Worm (Caenorhabditis elegans) whole organism, L2 larva: Measurements from ENCODE around the gene arrd-10.

Source experiments
- C34F6.9 ChIP-seq: fragments of 150-350 bp; optimal IDR thresholded peaks from 2 replicates; lab custom pipeline; 2014; ENCODE audit warnings: missing biosample characterization, missing genetic modification characterization
- Y55F3AM.14 ChIP-seq: fragments of 200-800 bp; sonication (Bioruptor generic); optimal IDR thresholded peaks from 2 replicates; lab custom pipeline; 2018; ENCODE audit warnings: mild to moderate bottlenecking, missing genetic modification characterization, missing compliant biosample characterization
- ZK546.5 ChIP-seq: sonication (generic microtip); optimal IDR thresholded peaks from 2 replicates; lab custom pipeline; 2017; ENCODE audit warnings: missing biosample characterization, missing genetic modification characterization
- alr-1 ChIP-seq: fragments of 150-350 bp; optimal IDR thresholded peaks from 2 replicates; lab custom pipeline; 2014; ENCODE audit warnings: missing biosample characterization, missing genetic modification characterization
- aly-2 ChIP-seq: fragments of 150-350 bp; optimal IDR thresholded peaks from 2 replicates; lab custom pipeline; 2014; ENCODE audit warnings: missing biosample characterization, missing genetic modification characterization
- ama-1 ChIP-seq: fragments of 150-350 bp; optimal IDR thresholded peaks from 2 replicates; lab custom pipeline; 2018; ENCODE audit warnings: inconsistent platforms
- ceh-16 ChIP-seq: fragments of 150-350 bp; optimal IDR thresholded peaks from 2 replicates; lab custom pipeline; 2014; ENCODE audit warnings: missing biosample characterization, missing genetic modification characterization
- ceh-82 ChIP-seq: fragments of 150-350 bp; optimal IDR thresholded peaks from 2 replicates; lab custom pipeline; 2014; ENCODE audit warnings: missing biosample characterization, missing genetic modification characterization
- dmd-4 ChIP-seq: sonication (generic microtip); optimal IDR thresholded peaks from 2 replicates; lab custom pipeline; 2017; ENCODE audit warnings: missing biosample characterization, missing genetic modification characterization
- egl-27 ChIP-seq: sonication (generic microtip); optimal IDR thresholded peaks from 3 replicates; lab custom pipeline; 2017; ENCODE audit warnings: missing biosample characterization, missing genetic modification reagents, missing genetic modification characterization
- elt-1 ChIP-seq: fragments of 150-350 bp; optimal IDR thresholded peaks from 2 replicates; lab custom pipeline; 2014; ENCODE audit warnings: missing biosample characterization, missing genetic modification characterization
- elt-3 ChIP-seq: sonication (generic microtip); optimal IDR thresholded peaks from 2 replicates; lab custom pipeline; 2017; ENCODE audit warnings: missing biosample characterization, missing genetic modification characterization
- fos-1 ChIP-seq: fragments of 150-350 bp; optimal IDR thresholded peaks from 2 replicates; lab custom pipeline; 2014; ENCODE audit warnings: missing biosample characterization, missing genetic modification characterization
- gmeb-1 ChIP-seq: fragments of 150-350 bp; optimal IDR thresholded peaks from 2 replicates; lab custom pipeline; 2014; ENCODE audit warnings: missing biosample characterization, missing genetic modification characterization
- lin-11 ChIP-seq: fragments of 150-350 bp; sonication (generic microtip); optimal IDR thresholded peaks from 2 replicates; lab custom pipeline; 2014; ENCODE audit warnings: missing biosample characterization, missing genetic modification characterization, inconsistent platforms, mixed read lengths
- lin-39 ChIP-seq: fragments of 150-350 bp; optimal IDR thresholded peaks from 2 replicates; lab custom pipeline; 2014; ENCODE audit warnings: missing biosample characterization, missing genetic modification reagents, missing genetic modification characterization
- mbf-1 ChIP-seq: sonication (generic microtip); optimal IDR thresholded peaks from 2 replicates; lab custom pipeline; 2017; ENCODE audit warnings: missing biosample characterization, missing genetic modification characterization
- mdl-1 ChIP-seq, 2 experiments: fragments of 150-350 bp in 1 of 2; sonication (generic microtip) in 1 of 2; optimal IDR thresholded peaks; 2 replicates each; lab custom pipeline; 2017; ENCODE audit warnings: missing biosample characterization in 2 of 2, missing genetic modification characterization in 2 of 2
- nhr-12 ChIP-seq: fragments of 150-350 bp; optimal IDR thresholded peaks from 2 replicates; lab custom pipeline; 2014; ENCODE audit warnings: missing biosample characterization, missing genetic modification characterization
- nhr-129 ChIP-seq: fragments of 150-350 bp; optimal IDR thresholded peaks from 2 replicates; lab custom pipeline; 2014; ENCODE audit warnings: missing biosample characterization, missing genetic modification characterization
- nhr-21 ChIP-seq: fragments of 150-350 bp; optimal IDR thresholded peaks from 2 replicates; lab custom pipeline; 2014; ENCODE audit warnings: missing biosample characterization, missing genetic modification characterization
- nhr-23 ChIP-seq: fragments of 150-350 bp; optimal IDR thresholded peaks from 2 replicates; lab custom pipeline; 2014; ENCODE audit warnings: missing biosample characterization, missing genetic modification reagents, missing genetic modification characterization
- nhr-25 ChIP-seq: fragments of 150-350 bp; sonication (generic microtip); optimal IDR thresholded peaks from 3 replicates; lab custom pipeline; 2014; ENCODE audit warnings: missing biosample characterization, missing genetic modification characterization
- nhr-6 ChIP-seq: fragments of 150-350 bp; optimal IDR thresholded peaks from 2 replicates; lab custom pipeline; 2014; ENCODE audit warnings: missing biosample characterization, missing genetic modification characterization
- nhr-77 ChIP-seq: fragments of 150-350 bp; optimal IDR thresholded peaks from 2 replicates; lab custom pipeline; 2014; ENCODE audit warnings: missing biosample characterization, missing genetic modification characterization
- peb-1 ChIP-seq: fragments of 150-350 bp; optimal IDR thresholded peaks from 2 replicates; lab custom pipeline; 2014; ENCODE audit warnings: missing biosample characterization, missing genetic modification characterization
- skn-1 ChIP-seq: sonication (generic microtip); optimal IDR thresholded peaks from 2 replicates; lab custom pipeline; 2017; ENCODE audit warnings: missing biosample characterization, missing genetic modification characterization
- sma-9 ChIP-seq, 2 experiments: fragments of 150-350 bp in 1 of 2; sonication (generic microtip) in 1 of 2; optimal IDR thresholded peaks; 2 replicates each; lab custom pipeline; 2014 to 2016; ENCODE audit warnings: missing genetic modification characterization in 2 of 2, mild to moderate bottlenecking in 1 of 2, missing biosample characterization in 1 of 2, missing compliant biosample characterization in 1 of 2, missing genetic modification reagents in 1 of 2, moderate library complexity in 1 of 2
- unc-39 ChIP-seq: fragments of 150-350 bp; optimal IDR thresholded peaks from 2 replicates; lab custom pipeline; 2014; ENCODE audit warnings: missing biosample characterization, missing genetic modification characterization
- unc-55 ChIP-seq: fragments of 150-350 bp; sonication (generic microtip); optimal IDR thresholded peaks from 3 replicates; lab custom pipeline; 2014; ENCODE audit warnings: missing biosample characterization, missing genetic modification reagents, missing genetic modification characterization
- unc-62 ChIP-seq: fragments of 150-350 bp; optimal IDR thresholded peaks from 2 replicates; lab custom pipeline; 2014; ENCODE audit warnings: missing biosample characterization, missing genetic modification reagents, missing genetic modification characterization
- zag-1 ChIP-seq: fragments of 150-350 bp; optimal IDR thresholded peaks from 2 replicates; lab custom pipeline; 2014; ENCODE audit warnings: missing biosample characterization, missing genetic modification characterization
- ztf-11 ChIP-seq: sonication (generic microtip); optimal IDR thresholded peaks from 2 replicates; lab custom pipeline; 2017; ENCODE audit warnings: missing biosample characterization, missing genetic modification characterization
- ztf-4 ChIP-seq: fragments of 150-350 bp; optimal IDR thresholded peaks from 2 replicates; lab custom pipeline; 2014; ENCODE audit warnings: missing biosample characterization, missing genetic modification characterization

The arrd-10 gene

DNA sequence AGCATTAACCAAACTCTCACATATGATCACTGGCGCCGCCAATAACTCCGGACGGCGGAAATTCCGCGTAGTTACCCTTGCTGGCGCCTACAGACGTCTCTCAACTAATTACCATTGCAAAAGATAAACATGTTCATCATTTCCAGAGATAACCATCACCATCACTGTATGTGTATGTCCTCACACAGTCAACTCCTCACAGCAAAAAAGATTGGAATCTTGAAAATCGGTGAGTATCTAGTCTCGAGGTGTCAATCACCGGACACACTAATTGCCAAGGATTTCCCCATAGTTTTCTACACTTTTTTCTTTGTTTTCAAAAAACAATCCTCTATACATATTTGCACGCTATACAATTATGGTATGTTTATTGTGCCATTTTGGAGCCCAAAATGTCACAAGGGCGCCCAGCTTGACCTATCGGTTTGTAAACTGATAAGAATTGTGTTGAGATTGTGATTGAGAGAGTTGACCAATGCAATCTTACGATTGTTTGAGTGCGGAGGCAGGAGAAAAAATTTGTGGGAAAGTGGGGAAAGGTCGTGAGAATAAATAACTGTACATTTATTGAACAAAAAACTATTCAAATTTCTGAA lies 42.2 kb downstream of the arrd-10 start:
- TF ChIP-seq unc-55 (GFP tag; lab: Kevin White, UChicago) = no peak
- TF ChIP-seq sma-9 (GFP tag; optimal IDR thresholded peaks at IDR 0.05; lab: Kevin White, UChicago) = peak; percentile 5
- TF ChIP-seq sma-9 (tag; optimal IDR thresholded peaks at IDR 0.05; lab: Kevin White, UChicago) = no peak
- TF ChIP-seq nhr-77 (tag; lab: Kevin White, UChicago) = no peak
- TF ChIP-seq Y55F3AM.14 (GFP tag; lab: Kevin White, UChicago) = no peak
- TF ChIP-seq gmeb-1 (tag; lab: Kevin White, UChicago) = peak; percentile 18
- no peak for TF ChIP-seq ceh-82 (tag; lab: Kevin White, UChicago)
- no peak for TF ChIP-seq zag-1 (tag; lab: Kevin White, UChicago)
- TF ChIP-seq elt-1 (tag; lab: Kevin White, UChicago) = peak; percentile 71
- TF ChIP-seq nhr-21 (tag; lab: Kevin White, UChicago) = no peak
- TF ChIP-seq ceh-16 (tag; lab: Kevin White, UChicago) = peak; percentile 92
- TF ChIP-seq lin-39 (tag; lab: Kevin White, UChicago) = no peak
- TF ChIP-seq egl-27 (tag; lab: Kevin White, UChicago) = peak; percentile 22

- TF ChIP-seq fos-1 (tag; lab: Kevin White, UChicago) = peak; percentile 10
- no peak for TF ChIP-seq elt-1 (tag; lab: Kevin White, UChicago)
Measured at ce11 chrII:12982830-12983229, 42.9 kb downstream of the arrd-10 start.

ce11 chrII:12984709-12985108 lies 44.8 kb downstream of the arrd-10 start:
- TF ChIP-seq sma-9 (GFP tag; optimal IDR thresholded peaks at IDR 0.05; lab: Kevin White, UChicago) (no peak), sma-9 (tag; optimal IDR thresholded peaks at IDR 0.05; lab: Kevin White, UChicago) (no peak), elt-1 (tag; lab: Kevin White, UChicago) (no peak), peb-1 (no peak), nhr-77 (tag; lab: Kevin White, UChicago) (no peak)

DNA sequence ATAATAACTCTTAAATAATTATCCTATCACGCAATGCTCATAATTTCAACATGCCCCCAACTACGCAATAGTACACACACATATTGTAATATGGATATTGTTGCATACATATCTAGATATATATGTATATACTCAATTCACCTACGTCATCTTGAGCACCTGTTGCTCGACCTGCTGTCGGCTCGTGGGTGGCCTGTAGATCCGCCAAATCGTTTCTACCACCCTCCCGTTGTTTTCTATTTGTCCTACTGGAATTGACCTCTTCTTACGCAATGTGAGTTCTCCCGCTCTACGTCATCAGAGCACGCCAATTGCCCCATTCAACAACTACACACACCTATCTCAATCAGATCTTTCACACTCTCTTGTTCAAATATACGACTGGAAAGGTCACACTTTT lies 45.9 kb downstream of the arrd-10 start:
- TF ChIP-seq skn-1 (no peak), lin-11 (tag; lab: Kevin White, UChicago) (no peak), nhr-25 (tag; lab: Kevin White, UChicago) (no peak), nhr-12 (no peak), ztf-11 (tag; lab: Kevin White, UChicago) (no peak), gmeb-1 (tag; lab: Kevin White, UChicago) (no peak), nhr-23 (tag; lab: Kevin White, UChicago) (no peak), C34F6.9 (tag; lab: Kevin White, UChicago) (no peak), ceh-82 (tag; lab: Kevin White, UChicago) (no peak), elt-1 (tag; lab: Kevin White, UChicago) (no peak), elt-3 (tag; lab: Kevin White, UChicago) (no peak), unc-39 (no peak), nhr-129 (tag; lab: Kevin White, UChicago) (no peak), aly-2 (tag; lab: Kevin White, UChicago) (no peak), sma-9 (GFP tag; optimal IDR thresholded peaks at IDR 0.05; lab: Kevin White, UChicago) (no peak), sma-9 (tag; optimal IDR thresholded peaks at IDR 0.05; lab: Kevin White, UChicago) (no peak)

DNA sequence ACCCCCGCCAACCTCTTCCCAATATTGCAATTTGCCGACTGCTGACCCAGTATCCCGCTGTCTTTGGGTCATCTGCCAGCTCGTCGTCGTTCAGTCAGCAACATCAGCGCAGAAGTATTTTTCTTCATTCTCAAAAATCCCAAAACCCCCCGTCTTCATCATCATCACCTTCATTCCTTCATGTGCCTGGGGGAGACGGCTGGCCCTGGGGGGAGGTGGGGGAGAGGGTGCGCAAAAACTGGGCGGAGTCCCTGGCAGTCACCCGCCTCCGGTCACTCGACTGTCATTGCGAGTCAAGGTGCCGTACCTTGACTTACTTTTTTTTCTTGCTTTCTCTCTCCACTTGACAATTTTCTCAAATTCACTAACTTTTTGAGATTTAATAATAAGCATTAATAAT lies 47.9 kb downstream of the arrd-10 start:
- TF ChIP-seq nhr-21 (tag; lab: Kevin White, UChicago) = no peak
- TF ChIP-seq mdl-1 (tag; optimal IDR thresholded peaks at IDR 0.05; lab: Kevin White, UChicago) = no peak
- no peak for TF ChIP-seq ztf-4 (tag; lab: Kevin White, UChicago)
- no peak for TF ChIP-seq alr-1 (tag; lab: Kevin White, UChicago)
- no peak for TF ChIP-seq dmd-4 (tag; lab: Kevin White, UChicago)
- no peak for TF ChIP-seq sma-9 (GFP tag; optimal IDR thresholded peaks at IDR 0.05; lab: Kevin White, UChicago)
- TF ChIP-seq sma-9 (tag; optimal IDR thresholded peaks at IDR 0.05; lab: Kevin White, UChicago) = no peak
- no peak for TF ChIP-seq nhr-6
- no peak for TF ChIP-seq nhr-12

ce11 chrII:12990191-12990590 lies 50.3 kb downstream of the arrd-10 start:
- TF ChIP-seq ama-1 (lab: Kevin White, UChicago) (no peak), zag-1 (tag; lab: Kevin White, UChicago) (no peak), unc-62 (no peak), nhr-6 (no peak), unc-39 (no peak), C34F6.9 (tag; lab: Kevin White, UChicago) (no peak), mbf-1 (tag; lab: Kevin White, UChicago) (no peak), ZK546.5 (no peak)
